Worm (Caenorhabditis elegans) whole organism, L4 larva: Measurements from ENCODE around the gene flh-2.

Experiments used
- Y75B8A.6 ChIP-seq: fragments of 200-800 bp; sonication (Bioruptor generic); IDR thresholded peaks from 2 replicates; pipeline ENCODE4 v1.3.6; 2022; ENCODE audit warnings: missing genetic modification reagents, missing genetic modification characterization, missing compliant biosample characterization
- aly-2 ChIP-seq: sonication (generic microtip); optimal IDR thresholded peaks from 2 replicates; lab custom pipeline; 2018; ENCODE audit warnings: missing biosample characterization, missing genetic modification characterization
- dve-1 ChIP-seq: sonication (generic microtip); optimal IDR thresholded peaks from 2 replicates; lab custom pipeline; 2017; ENCODE audit warnings: antibody characterized with exemption, mild to moderate bottlenecking, missing genetic modification characterization, missing compliant biosample characterization; ENCODE audit not compliant: insufficient read depth
- egl-27 ChIP-seq: sonication (generic microtip); optimal IDR thresholded peaks from 3 replicates; lab custom pipeline; 2017; ENCODE audit warnings: missing biosample characterization, missing genetic modification reagents, missing genetic modification characterization
- fos-1 ChIP-seq: fragments of 150-350 bp; optimal IDR thresholded peaks from 2 replicates; lab custom pipeline; 2014; ENCODE audit warnings: missing biosample characterization, missing genetic modification characterization
- lin-29 ChIP-seq: fragments of 200-800 bp; sonication (Bioruptor generic); IDR thresholded peaks from 2 replicates; pipeline ENCODE4 v1.3.6; 2022; ENCODE audit warnings: missing genetic modification reagents, missing genetic modification characterization, missing compliant biosample characterization
- nhr-11 ChIP-seq: fragments of 150-350 bp; optimal IDR thresholded peaks from 2 replicates; lab custom pipeline; 2014; ENCODE audit warnings: missing biosample characterization, missing genetic modification characterization
- nhr-28 ChIP-seq: fragments of 150-350 bp; optimal IDR thresholded peaks from 2 replicates; lab custom pipeline; 2014; ENCODE audit warnings: missing biosample characterization, missing genetic modification characterization
- nhr-42 ChIP-seq: fragments of 200-800 bp; sonication (Bioruptor generic); IDR thresholded peaks from 2 replicates; pipeline ENCODE4 v1.3.6; 2022; ENCODE audit warnings: missing genetic modification characterization, missing compliant biosample characterization

- TF ChIP-seq nhr-28 (tag; lab: Kevin White, UChicago) (peak; percentile 8), fos-1 (tag; lab: Kevin White, UChicago) (no peak), egl-27 (tag; lab: Kevin White, UChicago) (no peak), lin-29 (GFP tag; lab: Robert Waterston, UW) (no peak), dve-1 (tag; lab: Kevin White, UChicago) (peak; percentile 44), Y75B8A.6 (no peak), aly-2 (tag; lab: Kevin White, UChicago) (no peak), nhr-11 (tag; lab: Kevin White, UChicago) (no peak), nhr-42 (GFP tag; lab: Robert Waterston, UW) (no peak)
Measured at ce11 chrIII:4912317-4912716, 39.6 kb upstream of the flh-2 start, which contains the start of the genes F26F4.9 and cee-1.
